Fruit fly (Drosophila melanogaster) whole organism, prepupa: ENCODE results near the gene CG31213.

Source experiments
- CG10669 ChIP-seq: fragments of 200-800 bp; sonication (Bioruptor generic); optimal IDR thresholded peaks from 3 replicates; lab custom pipeline; 2018; ENCODE audit warnings: missing biosample characterization, mild to moderate bottlenecking, missing genetic modification characterization, moderate library complexity
- CG34406 ChIP-seq: fragments of 200-800 bp; sonication (Bioruptor generic); optimal IDR thresholded peaks from 3 replicates; lab custom pipeline; 2016; ENCODE audit warnings: missing biosample characterization, missing genetic modification characterization
- CG6276 ChIP-seq: fragments of 200-800 bp; sonication (Bioruptor generic); optimal IDR thresholded peaks from 2 replicates; lab custom pipeline; 2017; ENCODE audit warnings: missing biosample characterization, mild to moderate bottlenecking, missing genetic modification characterization
- CG6808 ChIP-seq: fragments of 200-800 bp; sonication (Bioruptor generic); optimal IDR thresholded peaks from 3 replicates; lab custom pipeline; 2017; ENCODE audit warnings: missing biosample characterization, missing genetic modification characterization, mild to moderate bottlenecking, moderate library complexity, missing genetic modification reagents
- CG6854 ChIP-seq: fragments of 200-800 bp; sonication (Bioruptor generic); optimal IDR thresholded peaks from 2 replicates; lab custom pipeline; 2017; ENCODE audit warnings: missing biosample characterization, mild to moderate bottlenecking, missing genetic modification characterization
- Ets96B ChIP-seq: fragments of 200-800 bp; optimal IDR thresholded peaks from 2 replicates; lab custom pipeline; 2019; ENCODE audit warnings: missing biosample characterization, mild to moderate bottlenecking, missing genetic modification characterization, moderate library complexity
- Hr39 ChIP-seq: fragments of 200-800 bp; sonication (Bioruptor generic); optimal IDR thresholded peaks from 2 replicates; lab custom pipeline; 2016; ENCODE audit warnings: missing biosample characterization, missing genetic modification characterization
- Lpt ChIP-seq: fragments of 200-800 bp; sonication (Bioruptor generic); optimal IDR thresholded peaks from 3 replicates; lab custom pipeline; 2016; ENCODE audit warnings: missing biosample characterization, missing genetic modification characterization
- Smox ChIP-seq: fragments of 200-800 bp; sonication (Bioruptor generic); optimal IDR thresholded peaks from 3 replicates; lab custom pipeline; 2016; ENCODE audit warnings: missing biosample characterization, missing genetic modification characterization
- Sox15 ChIP-seq: fragments of 200-800 bp; sonication (Bioruptor generic); optimal IDR thresholded peaks from 3 replicates; lab custom pipeline; 2016; ENCODE audit warnings: missing biosample characterization, missing genetic modification characterization
- dsx ChIP-seq: fragments of 200-800 bp; optimal IDR thresholded peaks from 3 replicates; lab custom pipeline; 2019; ENCODE audit warnings: missing biosample characterization, mild to moderate bottlenecking, missing genetic modification characterization, moderate library complexity; ENCODE audit not compliant: poor library complexity, severe bottlenecking
- lz ChIP-seq: fragments of 200-800 bp; sonication (Bioruptor generic); optimal IDR thresholded peaks from 3 replicates; lab custom pipeline; 2016; ENCODE audit warnings: missing biosample characterization, missing genetic modification characterization
- spab ChIP-seq: fragments of 200-800 bp; sonication (Bioruptor generic); optimal IDR thresholded peaks from 2 replicates; lab custom pipeline; 2017; ENCODE audit warnings: missing biosample characterization, mild to moderate bottlenecking, missing genetic modification characterization, missing genetic modification reagents
- ss ChIP-seq, 2 experiments: fragments of 200-800 bp; sonication (Bioruptor generic); optimal IDR thresholded peaks; 2 replicates in 1 of 2; 3 replicates in 1 of 2; lab custom pipeline; 2017 to 2018; ENCODE audit warnings: mild to moderate bottlenecking in 2 of 2, missing biosample characterization in 2 of 2, missing genetic modification characterization in 2 of 2, moderate library complexity in 1 of 2

- TF ChIP-seq Smox (GFP tag; lab: Kevin White, UChicago) (no peak), Hr39 (GFP tag; lab: Kevin White, UChicago) (no peak), lz (GFP tag; lab: Kevin White, UChicago) (peak; percentile 28), CG6276 (no peak), CG10669 (GFP tag; lab: Kevin White, UChicago) (no peak), Lpt (GFP tag; lab: Kevin White, UChicago) (no peak), spab (no peak), Ets96B (no peak), ss (GFP tag; optimal IDR thresholded peaks at IDR 0.05; lab: Kevin White, UChicago) (no peak), Sox15 (no peak), dsx (GFP tag; lab: Kevin White, UChicago) (no peak), CG6854 (GFP tag; lab: Kevin White, UChicago) (no peak), CG34406 (no peak), CG6808 (GFP tag; lab: Kevin White, UChicago) (no peak)
These were observed 35.8 kb downstream of the CG31213 start, which contains the start of the genes Hs6st and MED25 for dm6 chr3R:20008372-20009051.
